Worm (Caenorhabditis elegans) whole organism, L3 larva: ENCODE results near the gene cct-8.

Source experiments
- ZK546.5 ChIP-seq: sonication (generic microtip); optimal IDR thresholded peaks from 2 replicates; lab custom pipeline; 2017; ENCODE audit warnings: missing biosample characterization, missing genetic modification characterization
- aly-2 ChIP-seq: fragments of 150-350 bp; optimal IDR thresholded peaks from 2 replicates; lab custom pipeline; 2014; ENCODE audit warnings: missing biosample characterization, missing genetic modification characterization
- ceh-16 ChIP-seq: sonication (generic microtip); optimal IDR thresholded peaks from 2 replicates; lab custom pipeline; 2017; ENCODE audit warnings: missing biosample characterization, missing genetic modification characterization
- ceh-28 ChIP-seq: fragments of 150-350 bp; optimal IDR thresholded peaks from 2 replicates; lab custom pipeline; 2014; ENCODE audit warnings: missing biosample characterization, missing genetic modification reagents, missing genetic modification characterization
- ceh-82 ChIP-seq: fragments of 150-350 bp; optimal IDR thresholded peaks from 2 replicates; lab custom pipeline; 2014; ENCODE audit warnings: missing biosample characterization, missing genetic modification characterization
- daf-12 ChIP-seq: fragments of 150-350 bp; optimal IDR thresholded peaks from 2 replicates; lab custom pipeline; 2014; ENCODE audit warnings: missing biosample characterization, missing genetic modification reagents, missing genetic modification characterization
- elt-1 ChIP-seq: fragments of 150-350 bp; optimal IDR thresholded peaks from 2 replicates; lab custom pipeline; 2014; ENCODE audit warnings: missing biosample characterization, missing genetic modification characterization
- elt-2 ChIP-seq: sonication (generic microtip); optimal IDR thresholded peaks from 2 replicates; lab custom pipeline; 2016; ENCODE audit warnings: missing genetic modification reagents, mild to moderate bottlenecking, missing genetic modification characterization, missing compliant biosample characterization
- eor-1 ChIP-seq, 2 experiments: fragments of 150-350 bp; optimal IDR thresholded peaks; 2 replicates each; lab custom pipeline; 2014 to 2018; ENCODE audit warnings: missing biosample characterization in 2 of 2, missing genetic modification characterization in 2 of 2
- fkh-10 ChIP-seq: sonication (generic microtip); optimal IDR thresholded peaks from 2 replicates; lab custom pipeline; 2017; ENCODE audit warnings: missing biosample characterization, missing genetic modification reagents, missing genetic modification characterization
- fos-1 ChIP-seq: fragments of 150-350 bp; optimal IDR thresholded peaks from 2 replicates; lab custom pipeline; 2014; ENCODE audit warnings: missing biosample characterization, missing genetic modification characterization
- hmg-11 ChIP-seq: sonication (generic microtip); optimal IDR thresholded peaks from 2 replicates; lab custom pipeline; 2016; ENCODE audit warnings: missing genetic modification characterization, missing compliant biosample characterization
- jun-1 ChIP-seq: fragments of 150-350 bp; optimal IDR thresholded peaks from 2 replicates; lab custom pipeline; 2014; ENCODE audit warnings: missing biosample characterization, missing genetic modification reagents, missing genetic modification characterization
- lin-15B ChIP-seq: fragments of 150-350 bp; optimal IDR thresholded peaks from 2 replicates; lab custom pipeline; 2014; ENCODE audit warnings: missing biosample characterization, missing genetic modification characterization
- lin-39 ChIP-seq: fragments of 150-350 bp; optimal IDR thresholded peaks from 2 replicates; lab custom pipeline; 2018; ENCODE audit warnings: missing biosample characterization, missing genetic modification reagents, missing genetic modification characterization
- lsy-12 ChIP-seq: sonication (generic microtip); optimal IDR thresholded peaks from 2 replicates; lab custom pipeline; 2016; ENCODE audit warnings: mild to moderate bottlenecking, missing genetic modification characterization, missing compliant biosample characterization
- mml-1 ChIP-seq: fragments of 150-350 bp; sonication (generic microtip); optimal IDR thresholded peaks from 3 replicates; lab custom pipeline; 2014; ENCODE audit warnings: missing biosample characterization, missing genetic modification characterization
- nfya-1 ChIP-seq: sonication (generic microtip); optimal IDR thresholded peaks from 2 replicates; lab custom pipeline; 2017; ENCODE audit warnings: missing genetic modification characterization, mild to moderate bottlenecking, missing compliant biosample characterization, antibody characterized with exemption, moderate library complexity; ENCODE audit not compliant: insufficient read depth
- nhr-12 ChIP-seq: fragments of 150-350 bp; optimal IDR thresholded peaks from 2 replicates; lab custom pipeline; 2014; ENCODE audit warnings: missing biosample characterization, missing genetic modification characterization
- nhr-237 ChIP-seq: fragments of 150-350 bp; optimal IDR thresholded peaks from 2 replicates; lab custom pipeline; 2014; ENCODE audit warnings: missing biosample characterization, missing genetic modification characterization
- nhr-25 ChIP-seq: sonication (generic microtip); optimal IDR thresholded peaks from 2 replicates; lab custom pipeline; 2017; ENCODE audit warnings: missing biosample characterization, missing genetic modification characterization
- nhr-43 ChIP-seq: sonication (generic microtip); optimal IDR thresholded peaks from 2 replicates; lab custom pipeline; 2016; ENCODE audit warnings: mild to moderate bottlenecking, missing genetic modification characterization, missing compliant biosample characterization; ENCODE audit not compliant: poor library complexity, severe bottlenecking
- nhr-77 ChIP-seq: fragments of 150-350 bp; optimal IDR thresholded peaks from 2 replicates; lab custom pipeline; 2014; ENCODE audit warnings: missing biosample characterization, missing genetic modification characterization
- pha-4 ChIP-seq: fragments of 150-350 bp; optimal IDR thresholded peaks from 2 replicates; lab custom pipeline; 2014; ENCODE audit warnings: missing biosample characterization, missing genetic modification reagents, missing genetic modification characterization
- pqm-1 ChIP-seq: fragments of 150-350 bp; optimal IDR thresholded peaks from 2 replicates; lab custom pipeline; 2017; ENCODE audit warnings: missing biosample characterization, missing genetic modification characterization, inconsistent platforms
- sea-2 ChIP-seq: fragments of 150-350 bp; sonication (generic microtip); optimal IDR thresholded peaks from 4 replicates; lab custom pipeline; 2014; ENCODE audit warnings: missing biosample characterization, missing genetic modification reagents, missing genetic modification characterization
- snpc-4 ChIP-seq: fragments of 150-350 bp; optimal IDR thresholded peaks from 2 replicates; lab custom pipeline; 2014; ENCODE audit warnings: missing biosample characterization, missing genetic modification characterization
- tbx-2 ChIP-seq: sonication (generic microtip); optimal IDR thresholded peaks from 2 replicates; lab custom pipeline; 2016; ENCODE audit warnings: mild to moderate bottlenecking, missing genetic modification characterization, missing compliant biosample characterization
- unc-62 ChIP-seq: fragments of 150-350 bp; sonication (generic microtip); optimal IDR thresholded peaks from 4 replicates; lab custom pipeline; 2014; ENCODE audit warnings: missing biosample characterization, missing genetic modification reagents, missing genetic modification characterization
- zag-1 ChIP-seq: fragments of 150-350 bp; optimal IDR thresholded peaks from 2 replicates; lab custom pipeline; 2014; ENCODE audit warnings: missing biosample characterization, missing genetic modification characterization
- ztf-11 ChIP-seq: fragments of 150-350 bp; optimal IDR thresholded peaks from 2 replicates; lab custom pipeline; 2014; ENCODE audit warnings: missing biosample characterization, missing genetic modification characterization
- ztf-4 ChIP-seq: fragments of 150-350 bp; optimal IDR thresholded peaks from 2 replicates; lab custom pipeline; 2014; ENCODE audit warnings: missing biosample characterization, missing genetic modification characterization

cct-8 gene

ce11 chrIV:1136658-1137057, 42.9 kb upstream of the cct-8 start, which contains the start of gene C44B12.6:
Gene C44B12.6 (minus strand): TSS chrIV:1136758.
- TF ChIP-seq pqm-1 (tag; lab: Kevin White, UChicago) (no peak), elt-2 (tag; lab: Kevin White, UChicago) (no peak), nhr-25 (tag; lab: Kevin White, UChicago) (no peak), aly-2 (tag; lab: Kevin White, UChicago) (no peak), ztf-11 (tag; lab: Kevin White, UChicago) (no peak), unc-62 (GFP tag; lab: Kevin White, UChicago) (no peak), eor-1 (tag; optimal IDR thresholded peaks at IDR 0.05; lab: Kevin White, UChicago) (no peak), lin-15B (tag; lab: Kevin White, UChicago) (no peak), nfya-1 (no peak), fkh-10 (GFP tag; lab: Kevin White, UChicago) (no peak), snpc-4 (tag; lab: Kevin White, UChicago) (no peak), ZK546.5 (no peak), fos-1 (tag; lab: Kevin White, UChicago) (no peak), lsy-12 (tag; lab: Kevin White, UChicago) (no peak), ceh-16 (tag; lab: Kevin White, UChicago) (no peak), nhr-77 (tag; lab: Kevin White, UChicago) (no peak)

DNA sequence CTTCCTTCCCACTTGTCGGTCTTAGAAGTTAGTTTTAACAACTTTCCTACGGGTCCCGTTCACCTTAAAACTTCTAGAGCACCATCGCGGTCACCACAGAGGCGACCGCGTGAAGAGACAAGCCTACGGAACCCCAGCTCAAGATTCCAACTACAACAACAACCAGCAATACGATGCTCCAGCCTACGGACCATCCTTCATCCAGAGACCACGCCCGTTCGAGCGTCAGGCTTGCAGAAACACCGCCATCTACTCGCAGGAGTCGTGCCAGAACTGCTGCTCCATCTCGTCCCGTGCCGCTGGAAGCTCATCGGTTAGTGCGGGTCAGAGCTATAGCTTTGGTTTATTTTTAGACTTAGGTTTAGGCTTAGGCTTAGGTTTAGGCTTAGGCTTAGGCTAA, 34.1 kb upstream of the cct-8 start:
- no peak for TF ChIP-seq ZK546.5
- TF ChIP-seq nhr-77 (tag; lab: Kevin White, UChicago): no peak
- no peak for TF ChIP-seq mml-1 (tag; lab: Kevin White, UChicago)
- no peak for TF ChIP-seq nhr-43 (tag; lab: Kevin White, UChicago)
- TF ChIP-seq pha-4 (tag; lab: Kevin White, UChicago): no peak
- TF ChIP-seq ceh-82 (tag; lab: Kevin White, UChicago): no peak
- no peak for TF ChIP-seq daf-12 (tag; lab: Kevin White, UChicago)
- TF ChIP-seq tbx-2 (tag; lab: Kevin White, UChicago): no peak
- no peak for TF ChIP-seq ceh-28
- TF ChIP-seq eor-1 (tag; optimal IDR thresholded peaks at IDR 0.05; lab: Kevin White, UChicago): no peak
- no peak for TF ChIP-seq ceh-16 (tag; lab: Kevin White, UChicago)
- TF ChIP-seq unc-62 (GFP tag; lab: Kevin White, UChicago): no peak
- TF ChIP-seq hmg-11: no peak
- TF ChIP-seq pqm-1 (tag; lab: Kevin White, UChicago): no peak
- TF ChIP-seq elt-2 (tag; lab: Kevin White, UChicago): no peak
- TF ChIP-seq lin-39 (tag; lab: Kevin White, UChicago): no peak
- TF ChIP-seq nhr-12: no peak

ce11 chrIV:1126490-1126889, 32.8 kb upstream of the cct-8 start, which contains the start of gene perm-2:
Gene perm-2 (plus strand): TSS chrIV:1126790.
- TF ChIP-seq pha-4 (tag; lab: Kevin White, UChicago): no peak

DNA sequence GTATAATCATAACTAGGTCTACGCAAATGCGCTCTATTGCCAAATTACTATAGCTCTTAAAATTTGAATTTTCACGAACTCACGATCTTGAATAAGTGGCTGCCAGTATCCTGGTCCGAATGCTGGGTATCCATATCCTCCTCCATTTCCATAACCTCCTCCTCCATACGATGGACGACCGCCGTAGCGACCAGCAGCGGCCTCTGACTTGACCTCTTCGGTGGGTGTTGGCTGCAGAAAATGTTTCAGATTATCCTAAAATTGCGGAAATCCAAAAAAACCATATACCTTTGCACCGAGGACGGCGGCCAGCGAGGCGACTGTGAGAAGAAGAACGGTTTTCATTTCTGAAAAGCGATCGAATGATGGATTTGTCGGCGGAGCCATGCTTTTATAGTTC, 31.0 kb upstream of the cct-8 start, which contains the start of gene perm-4:
TSS of gene perm-4 (minus strand) at position 367 of the 400 bp plus-strand sequence.
- TF ChIP-seq ztf-11 (tag; lab: Kevin White, UChicago) (no peak), ceh-28 (no peak), eor-1 (tag; optimal IDR thresholded peaks at IDR 0.05; lab: Kevin White, UChicago) (no peak), hmg-11 (no peak), lin-39 (tag; lab: Kevin White, UChicago) (no peak), fkh-10 (GFP tag; lab: Kevin White, UChicago) (no peak), jun-1 (tag; lab: Kevin White, UChicago) (no peak)

DNA sequence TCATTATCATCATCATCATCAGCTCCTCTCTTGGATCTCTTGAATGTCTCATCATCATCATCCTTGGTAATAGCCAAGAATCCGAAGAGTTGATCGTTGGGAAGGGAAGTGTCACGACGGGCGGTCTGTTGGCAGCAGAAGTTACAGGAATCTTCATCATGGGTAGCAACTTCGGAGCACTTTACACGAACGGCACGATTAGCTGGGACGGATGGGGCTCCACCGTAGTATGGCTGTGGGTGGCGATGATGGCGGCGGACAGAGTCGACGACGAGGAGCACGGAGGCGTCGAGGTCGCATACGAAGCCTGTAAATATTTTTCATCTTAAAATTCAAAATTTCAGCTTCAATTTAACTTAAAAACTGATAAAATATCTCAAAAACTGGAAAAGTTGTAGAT, 29.6 kb upstream of the cct-8 start:
- no peak for TF ChIP-seq nhr-12
- TF ChIP-seq nhr-237 (tag; lab: Kevin White, UChicago): no peak
- TF ChIP-seq nfya-1: no peak
- no peak for TF ChIP-seq ztf-4 (tag; lab: Kevin White, UChicago)
- TF ChIP-seq elt-1 (tag; lab: Kevin White, UChicago): no peak
- no peak for TF ChIP-seq zag-1 (tag; lab: Kevin White, UChicago)
- no peak for TF ChIP-seq ceh-16 (tag; lab: Kevin White, UChicago)
- no peak for TF ChIP-seq sea-2 (GFP tag; lab: Kevin White, UChicago)
- no peak for TF ChIP-seq unc-62 (GFP tag; lab: Kevin White, UChicago)
